Fruit fly (Drosophila melanogaster) whole organism, embryonic: Measurements from ENCODE around the gene Cpr64Ad.

ENCODE experiments used
- Atf6 ChIP-seq: fragments of 200-800 bp; sonication (Bioruptor generic); IDR thresholded peaks from 2 replicates; pipeline ENCODE4 v1.3.6; 2022; ENCODE audit warnings: missing biosample characterization, missing genetic modification characterization
- Bgb ChIP-seq: fragments of 200-800 bp; sonication (Bioruptor generic); IDR thresholded peaks from 2 replicates; pipeline ENCODE4 v1.3.6; 2022; ENCODE audit warnings: missing biosample characterization, missing genetic modification characterization; ENCODE audit not compliant: partially characterized antibody
- C15 ChIP-seq: fragments of 200-800 bp; sonication (Bioruptor generic); IDR thresholded peaks from 3 replicates; pipeline ENCODE4 v1.3.6; 2022; ENCODE audit warnings: missing biosample characterization, missing genetic modification characterization
- CG10366 ChIP-seq: fragments of 200-800 bp; sonication (Bioruptor generic); IDR thresholded peaks from 2 replicates; pipeline ENCODE4 v1.3.6; 2022; ENCODE audit warnings: missing biosample characterization, missing genetic modification characterization
- CG14441 ChIP-seq: fragments of 200-800 bp; sonication (Bioruptor generic); IDR thresholded peaks from 2 replicates; pipeline ENCODE4 v1.3.6; 2022; ENCODE audit warnings: missing biosample characterization, missing genetic modification characterization
- CG14667 ChIP-seq: fragments of 200-800 bp; sonication (Bioruptor generic); IDR thresholded peaks from 2 replicates; pipeline ENCODE4 v1.3.6; 2022; ENCODE audit warnings: missing biosample characterization, missing genetic modification characterization
- CG15011 ChIP-seq: fragments of 200-800 bp; sonication (Bioruptor generic); optimal IDR thresholded peaks from 3 replicates; lab custom pipeline; 2018; ENCODE audit warnings: missing biosample characterization, mild to moderate bottlenecking, missing genetic modification characterization
- CG15073 ChIP-seq: fragments of 200-800 bp; sonication (Bioruptor generic); optimal IDR thresholded peaks from 2 replicates; lab custom pipeline; 2016; ENCODE audit warnings: missing biosample characterization, missing genetic modification characterization
- CG15696 ChIP-seq: fragments of 200-800 bp; sonication (Bioruptor generic); optimal IDR thresholded peaks from 2 replicates; lab custom pipeline; 2019; ENCODE audit warnings: missing biosample characterization, mild to moderate bottlenecking, missing genetic modification characterization, moderate library complexity
- CG1603 ChIP-seq: fragments of 200-800 bp; sonication (Bioruptor generic); optimal IDR thresholded peaks from 2 replicates; lab custom pipeline; 2019; ENCODE audit warnings: missing biosample characterization, mild to moderate bottlenecking, missing genetic modification characterization, moderate library complexity
- CG18011 ChIP-seq: fragments of 200-800 bp; sonication (Bioruptor generic); optimal IDR thresholded peaks from 2 replicates; lab custom pipeline; 2017; ENCODE audit warnings: missing biosample characterization, missing genetic modification characterization, mild to moderate bottlenecking, moderate library complexity, missing genotype
- CG18476 ChIP-seq: fragments of 200-800 bp; sonication (Bioruptor generic); optimal IDR thresholded peaks from 2 replicates; lab custom pipeline; 2016; ENCODE audit warnings: missing biosample characterization, mild to moderate bottlenecking, missing genetic modification characterization
- CG2116 ChIP-seq: fragments of 200-800 bp; sonication (Bioruptor generic); optimal IDR thresholded peaks from 3 replicates; lab custom pipeline; 2018; ENCODE audit warnings: missing biosample characterization, mild to moderate bottlenecking, missing genetic modification characterization
- CG4424 ChIP-seq: fragments of 200-800 bp; sonication (Bioruptor generic); optimal IDR thresholded peaks from 3 replicates; lab custom pipeline; 2016; ENCODE audit warnings: missing biosample characterization, missing genetic modification characterization
- CG4854 ChIP-seq: fragments of 200-800 bp; sonication (Bioruptor generic); optimal IDR thresholded peaks from 2 replicates; lab custom pipeline; 2016; ENCODE audit warnings: missing biosample characterization, missing genetic modification characterization, inconsistent platforms
- CG6813 ChIP-seq: fragments of 200-800 bp; sonication (Bioruptor generic); optimal IDR thresholded peaks from 2 replicates; lab custom pipeline; 2017; ENCODE audit warnings: missing biosample characterization, missing genetic modification characterization, mild to moderate bottlenecking, moderate library complexity, missing genetic modification reagents
- CG7987 ChIP-seq: fragments of 200-800 bp; sonication (Bioruptor generic); optimal IDR thresholded peaks from 2 replicates; lab custom pipeline; 2018; ENCODE audit warnings: missing biosample characterization, mild to moderate bottlenecking, missing genetic modification characterization, moderate library complexity
- CG9817 ChIP-seq: fragments of 200-800 bp; sonication (Bioruptor generic); optimal IDR thresholded peaks from 2 replicates; lab custom pipeline; 2018; ENCODE audit warnings: missing biosample characterization, mild to moderate bottlenecking, missing genetic modification characterization, moderate library complexity
- Doc2 ChIP-seq: fragments of 200-800 bp; sonication (Bioruptor generic); IDR thresholded peaks from 2 replicates; pipeline ENCODE4 v1.3.6; 2022; ENCODE audit warnings: missing biosample characterization, missing genetic modification characterization
- Doc3 ChIP-seq: fragments of 200-800 bp; sonication (Bioruptor generic); IDR thresholded peaks from 3 replicates; pipeline ENCODE4 v1.3.6; 2022; ENCODE audit warnings: missing biosample characterization, missing genetic modification characterization; ENCODE audit not compliant: partially characterized antibody
- E2f1 ChIP-seq: fragments of 200-800 bp; sonication (Bioruptor generic); IDR thresholded peaks from 2 replicates; pipeline ENCODE4 v1.3.6; 2022; ENCODE audit warnings: missing biosample characterization, missing genetic modification characterization
- Eip74EF ChIP-seq, 2 experiments: fragments of 200-800 bp in 1 of 2; fragments of >200 bp in 1 of 2; sonication (Bioruptor generic) in 1 of 2; optimal IDR thresholded peaks; 2 replicates each; lab custom pipeline; 2017 to 2019; ENCODE audit warnings: missing biosample characterization in 2 of 2, missing genetic modification characterization in 2 of 2, mild to moderate bottlenecking in 1 of 2, moderate library complexity in 1 of 2
- Fer1 ChIP-seq: fragments of 200-800 bp; sonication (Bioruptor generic); optimal IDR thresholded peaks from 2 replicates; lab custom pipeline; 2017; ENCODE audit warnings: missing biosample characterization, mild to moderate bottlenecking, missing genetic modification characterization
- HmgD ChIP-seq: fragments of 200-800 bp; sonication (Bioruptor generic); optimal IDR thresholded peaks from 3 replicates; lab custom pipeline; 2016; ENCODE audit warnings: missing biosample characterization, missing genetic modification characterization
- Hr39 ChIP-seq: fragments of >200 bp; optimal IDR thresholded peaks from 2 replicates; lab custom pipeline; 2017
- MBD-R2 ChIP-seq: fragments of 200-800 bp; sonication (Bioruptor generic); IDR thresholded peaks from 2 replicates; pipeline ENCODE4 v1.3.6; 2022; ENCODE audit warnings: missing biosample characterization, missing genetic modification characterization
- Myb ChIP-seq: fragments of 200-800 bp; sonication (Bioruptor generic); optimal IDR thresholded peaks from 2 replicates; lab custom pipeline; 2016; ENCODE audit warnings: missing biosample characterization, missing genetic modification characterization
- NC2β ChIP-seq: fragments of 200-800 bp; sonication (Bioruptor generic); optimal IDR thresholded peaks from 2 replicates; lab custom pipeline; 2016; ENCODE audit warnings: missing biosample characterization, missing genetic modification characterization
- NK7.1 ChIP-seq: fragments of 200-800 bp; sonication (Bioruptor generic); optimal IDR thresholded peaks from 3 replicates; lab custom pipeline; 2016; ENCODE audit warnings: missing biosample characterization, missing genetic modification characterization
- Rx ChIP-seq: fragments of 200-800 bp; sonication (Bioruptor generic); IDR thresholded peaks from 2 replicates; pipeline ENCODE4 v1.3.6; 2022; ENCODE audit warnings: missing biosample characterization, missing genetic modification characterization
- Sin3A ChIP-seq: fragments of >200 bp; optimal IDR thresholded peaks from 2 replicates; lab custom pipeline; 2018
- Six4 ChIP-seq: fragments of 200-800 bp; sonication (Bioruptor generic); optimal IDR thresholded peaks from 2 replicates; lab custom pipeline; 2016; ENCODE audit warnings: missing biosample characterization, missing genetic modification characterization
- cg ChIP-seq: fragments of 200-800 bp; sonication (Bioruptor generic); optimal IDR thresholded peaks from 3 replicates; lab custom pipeline; 2019; ENCODE audit warnings: missing biosample characterization, mild to moderate bottlenecking, missing genetic modification characterization, moderate library complexity
- eve ChIP-seq, 2 experiments: fragments of >200 bp; optimal IDR thresholded peaks; 2 replicates each; lab custom pipeline; 2017; ENCODE audit warnings: missing biosample characterization in 2 of 2, missing genetic modification characterization in 2 of 2
- gcm2 ChIP-seq: fragments of 200-800 bp; sonication (Bioruptor generic); optimal IDR thresholded peaks from 2 replicates; lab custom pipeline; 2016; ENCODE audit warnings: missing biosample characterization, missing genetic modification characterization
- gsb-n ChIP-seq: fragments of 200-800 bp; sonication (Bioruptor generic); optimal IDR thresholded peaks from 3 replicates; lab custom pipeline; 2018; ENCODE audit warnings: missing biosample characterization, mild to moderate bottlenecking, missing genetic modification characterization
- ham ChIP-seq: fragments of 200-800 bp; sonication (Bioruptor generic); IDR thresholded peaks from 2 replicates; pipeline ENCODE4 v1.3.6; 2022; ENCODE audit warnings: missing biosample characterization, missing genetic modification characterization
- hth ChIP-seq: fragments of >200 bp; optimal IDR thresholded peaks from 2 replicates; lab custom pipeline; 2017; ENCODE audit warnings: inconsistent platforms
- jigr1 ChIP-seq: fragments of 200-800 bp; sonication (Bioruptor generic); IDR thresholded peaks from 3 replicates; pipeline ENCODE4 v1.3.6; 2022; ENCODE audit warnings: missing biosample characterization, missing genetic modification characterization
- lola ChIP-seq, 3 experiments: fragments of >200 bp in 2 of 3; fragments of 200-800 bp in 1 of 3; sonication (Bioruptor generic) in 1 of 3; optimal IDR thresholded peaks; 2 replicates each; lab custom pipeline; 2017 to 2019; ENCODE audit warnings: missing biosample characterization in 3 of 3, missing genetic modification characterization in 3 of 3, mild to moderate bottlenecking in 1 of 3, moderate library complexity in 1 of 3
- mirr ChIP-seq: fragments of 200-800 bp; sonication (Bioruptor generic); optimal IDR thresholded peaks from 3 replicates; lab custom pipeline; 2018; ENCODE audit warnings: missing biosample characterization, mild to moderate bottlenecking, missing genetic modification characterization
- nau ChIP-seq: fragments of 200-800 bp; sonication (Bioruptor generic); optimal IDR thresholded peaks from 3 replicates; lab custom pipeline; 2017; ENCODE audit warnings: missing biosample characterization, mild to moderate bottlenecking, missing genetic modification characterization, missing genetic modification reagents
- otp ChIP-seq: fragments of 200-800 bp; sonication (Bioruptor generic); IDR thresholded peaks from 3 replicates; pipeline ENCODE4, ENCODE4 v1.3.6; 2022; ENCODE audit warnings: missing biosample characterization, missing genetic modification characterization
- pita ChIP-seq: fragments of 200-800 bp; sonication (Bioruptor generic); optimal IDR thresholded peaks from 2 replicates; lab custom pipeline; 2017; ENCODE audit warnings: missing biosample characterization, mild to moderate bottlenecking, missing genetic modification characterization
- salm ChIP-seq: fragments of 200-800 bp; sonication (Bioruptor generic); optimal IDR thresholded peaks from 2 replicates; lab custom pipeline; 2018; ENCODE audit warnings: missing biosample characterization, mild to moderate bottlenecking, missing genetic modification characterization
- tin ChIP-seq: fragments of 200-800 bp; sonication (Bioruptor generic); optimal IDR thresholded peaks from 3 replicates; lab custom pipeline; 2016; ENCODE audit warnings: missing biosample characterization, missing genetic modification characterization
- unpg ChIP-seq: fragments of 200-800 bp; sonication (Bioruptor generic); optimal IDR thresholded peaks from 3 replicates; lab custom pipeline; 2018; ENCODE audit warnings: missing biosample characterization, mild to moderate bottlenecking, missing genetic modification characterization, moderate library complexity
- wdn ChIP-seq: fragments of 200-800 bp; sonication (Bioruptor generic); IDR thresholded peaks from 2 replicates; pipeline ENCODE4 v1.3.6; 2022; ENCODE audit warnings: missing biosample characterization, missing genetic modification characterization

The Cpr64Ad gene

DNA sequence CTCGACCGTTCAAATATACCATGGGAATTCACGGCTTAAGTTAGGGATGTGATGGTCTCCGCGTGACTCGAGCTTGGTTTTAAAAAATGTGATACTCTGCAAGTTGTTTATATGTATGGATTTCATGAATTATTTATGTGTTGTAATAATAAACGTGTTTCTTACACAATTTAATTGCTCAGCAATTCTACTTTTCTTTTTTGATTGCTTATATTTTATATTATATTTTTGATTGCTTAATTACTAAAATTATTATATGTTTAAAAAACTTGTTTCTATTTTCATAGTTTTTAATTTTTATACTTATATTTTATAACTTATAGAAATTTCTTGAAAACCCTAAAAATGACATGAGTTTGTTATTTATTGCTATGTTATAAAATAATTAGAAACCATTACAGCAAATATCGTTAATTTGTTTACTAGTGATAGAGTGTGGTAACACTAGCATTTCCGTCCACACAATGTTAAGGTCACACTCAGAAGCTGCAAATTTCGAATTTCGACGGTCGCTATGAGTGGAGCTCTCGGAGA is 39.2 kb downstream of the Cpr64Ad start, which contains the start of the genes ago and CG1265 (continued):
- TF ChIP-seq lola (GFP tag; optimal IDR thresholded peaks at IDR 0.05; lab: Kevin White, UChicago) (peak in 1 of 3 experiments; percentile 52), Doc3 (GFP tag; lab: Robert Waterston, UW) (0 out of 3 replicates have a peak, but pooled peaks have one; percentile 9), CG15696 (tag; lab: Kevin White, UChicago) (peak; percentile 49)

DNA sequence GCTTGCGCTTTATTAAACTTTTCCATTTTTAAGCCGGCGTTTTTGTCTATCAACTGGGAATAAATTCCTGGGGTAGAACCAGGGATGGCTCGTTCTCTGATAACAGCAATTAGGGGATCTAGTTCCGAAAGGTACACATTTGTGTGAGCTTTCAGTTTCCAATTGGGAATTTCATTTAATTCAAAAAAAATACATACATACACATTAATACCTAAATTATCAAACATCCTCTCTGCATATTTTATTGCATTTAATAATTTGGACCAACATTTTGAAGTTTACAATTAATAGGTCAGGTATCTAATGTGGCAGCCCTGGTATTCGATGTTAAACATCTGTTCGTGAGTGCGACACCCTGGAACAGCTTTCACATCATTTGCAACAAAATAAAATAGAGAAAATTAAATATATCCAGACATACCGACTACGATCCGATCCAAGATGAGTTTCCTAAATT is 44.0 kb downstream of the Cpr64Ad start, which contains the start of the genes CG15011 and CG1309:
Gene CG15011 (minus strand): TSS at position 51 of the 457 bp plus-strand sequence.
Gene CG1309 (plus strand): TSS at position 329 of the 457 bp plus-strand sequence.
- TF ChIP-seq tin (GFP tag; lab: Kevin White, UChicago) (peak; percentile 83), pita (GFP tag; lab: Kevin White, UChicago) (no peak), CG14441 (GFP tag; lab: Robert Waterston, UW) (peak; percentile 83), ham (GFP tag; lab: Robert Waterston, UW) (0 out of 2 replicates have a peak, but pooled peaks have one; percentile 35), mirr (GFP tag; lab: Kevin White, UChicago) (peak; percentile 65), CG18011 (GFP tag; lab: Kevin White, UChicago) (peak; percentile 70), CG9817 (tag; lab: Kevin White, UChicago) (peak; percentile 89), Fer1 (GFP tag; lab: Kevin White, UChicago) (peak; percentile 85), unpg (GFP tag; lab: Kevin White, UChicago) (peak; percentile 84), eve (GFP tag; optimal IDR thresholded peaks at IDR 0.05; lab: Kevin White, UChicago) (no peak), Doc2 (GFP tag; lab: Robert Waterston, UW) (no peak), CG15073 (peak; percentile 26), C15 (peak; percentile 60; the same call in 1 of the 3 replicates), CG15011 (GFP tag; lab: Kevin White, UChicago) (no peak), Eip74EF (GFP tag; optimal IDR thresholded peaks at IDR 0.05; lab: Kevin White, UChicago) (peak in 1 of 2 experiments; percentile 53), MBD-R2 (GFP tag; lab: Robert Waterston, UW) (peak; percentile 97), otp (GFP tag; lab: Robert Waterston, UW) (peak; percentile 70; the same call in 2 of the 3 replicates), CG4854 (GFP tag; lab: Kevin White, UChicago) (peak; percentile 81), gcm2 (GFP tag; lab: Kevin White, UChicago) (peak; percentile 14), gsb-n (tag; lab: Kevin White, UChicago) (peak; percentile 76), HmgD (peak; percentile 72), wdn (GFP tag; lab: Robert Waterston, UW) (peak; percentile 71), NK7.1 (GFP tag; lab: Kevin White, UChicago) (peak; percentile 79), CG4424 (peak; percentile 86), CG18476 (GFP tag; lab: Kevin White, UChicago) (peak; percentile 70), CG10366 (peak; percentile 76), jigr1 (GFP tag; lab: Robert Waterston, UW) (0 out of 3 replicates have a peak, but pooled peaks have one; percentile 8), E2f1 (GFP tag; lab: Robert Waterston, UW) (peak; percentile 68), Atf6 (GFP tag; lab: Robert Waterston, UW) (peak; percentile 70; the same call in 1 of the 2 replicates), cg (GFP tag; lab: Kevin White, UChicago) (no peak), Myb (GFP tag; lab: Kevin White, UChicago) (peak; percentile 62), Bgb (GFP tag; lab: Robert Waterston, UW) (no peak; the same call in 1 of the 2 replicates), NC2β (GFP tag; lab: Kevin White, UChicago) (peak; percentile 85), CG7987 (GFP tag; lab: Kevin White, UChicago) (peak; percentile 45), CG14667 (peak; percentile 64), CG6813 (no peak), salm (peak; percentile 56), Rx (GFP tag; lab: Robert Waterston, UW) (peak; percentile 59), CG1603 (tag; lab: Kevin White, UChicago) (peak; percentile 88), Hr39 (lab: Kevin White, UChicago) (no peak), hth (lab: Kevin White, UChicago) (no peak), nau (GFP tag; lab: Kevin White, UChicago) (no peak), Sin3A (lab: Kevin White, UChicago) (peak; percentile 71), CG2116 (peak; percentile 76), Six4 (GFP tag; lab: Kevin White, UChicago) (peak; percentile 79)
